Worm (Caenorhabditis elegans): ENCODE data around the gene sumv-1.

Gene sumv-1

ce11 chrIII:5254108-5254507, at the start of gene sumv-1, which contains the start of gene gop-1:
Gene sumv-1 (minus strand): TSS chrIII:5254187.
Gene gop-1 (plus strand): TSS chrIII:5254438.
- TF ChIP-seq him-1 (tag; optimal IDR thresholded peaks at IDR 0.05) (no peak), W03F9.2 (tag; optimal IDR thresholded peaks at IDR 0.05) (no peak), dao-5 (tag; optimal IDR thresholded peaks at IDR 0.05) (no peak)

ce11 chrIII:5301786-5302268, 47.8 kb upstream of the sumv-1 start, which contains the start of the genes T15B12.2 and F52C9.5:
Gene T15B12.2 (minus strand): TSS chrIII:5301886.
Gene F52C9.5 (plus strand): TSS chrIII:5302218.
- TF ChIP-seq dao-5 (tag; optimal IDR thresholded peaks at IDR 0.05) (no peak), him-1 (tag; optimal IDR thresholded peaks at IDR 0.05) (no peak), W03F9.2 (tag; optimal IDR thresholded peaks at IDR 0.05) (no peak)

ce11 chrIII:5294867-5295266, 40.9 kb upstream of the sumv-1 start:
- no peak for TF ChIP-seq W03F9.2 (tag; optimal IDR thresholded peaks at IDR 0.05)
- peak; percentile 73 for TF ChIP-seq dao-5 (tag; optimal IDR thresholded peaks at IDR 0.05)
- peak; percentile 67 for TF ChIP-seq him-1 (tag; optimal IDR thresholded peaks at IDR 0.05)

ce11 chrIII:5294281-5294680, 40.3 kb upstream of the sumv-1 start:
- TF ChIP-seq W03F9.2 (tag; optimal IDR thresholded peaks at IDR 0.05) (no peak), him-1 (tag; optimal IDR thresholded peaks at IDR 0.05) (no peak), dao-5 (tag; optimal IDR thresholded peaks at IDR 0.05) (no peak)

DNA sequence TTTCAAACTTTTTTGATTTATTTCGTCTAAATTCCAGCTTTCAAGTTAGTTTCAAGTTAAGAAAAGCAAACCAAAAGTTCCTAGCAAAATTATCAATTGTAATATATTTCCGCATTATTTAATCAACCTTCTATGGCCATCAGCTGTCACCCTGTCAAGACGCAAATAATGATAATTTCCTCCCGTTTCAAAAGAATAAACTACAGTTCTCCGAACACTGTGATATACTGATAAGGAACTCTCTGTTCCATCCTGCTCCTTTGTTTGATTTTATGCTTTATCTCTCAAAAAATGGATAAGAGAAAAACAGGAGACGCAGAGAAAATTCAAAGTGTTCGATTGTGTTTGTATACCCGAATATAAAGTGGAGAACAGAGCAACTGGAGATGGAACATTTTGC, 37.3 kb upstream of the sumv-1 start:
- TF ChIP-seq dao-5 (tag; optimal IDR thresholded peaks at IDR 0.05), result no peak
- TF ChIP-seq W03F9.2 (tag; optimal IDR thresholded peaks at IDR 0.05), result no peak
- no peak for TF ChIP-seq him-1 (tag; optimal IDR thresholded peaks at IDR 0.05)

DNA sequence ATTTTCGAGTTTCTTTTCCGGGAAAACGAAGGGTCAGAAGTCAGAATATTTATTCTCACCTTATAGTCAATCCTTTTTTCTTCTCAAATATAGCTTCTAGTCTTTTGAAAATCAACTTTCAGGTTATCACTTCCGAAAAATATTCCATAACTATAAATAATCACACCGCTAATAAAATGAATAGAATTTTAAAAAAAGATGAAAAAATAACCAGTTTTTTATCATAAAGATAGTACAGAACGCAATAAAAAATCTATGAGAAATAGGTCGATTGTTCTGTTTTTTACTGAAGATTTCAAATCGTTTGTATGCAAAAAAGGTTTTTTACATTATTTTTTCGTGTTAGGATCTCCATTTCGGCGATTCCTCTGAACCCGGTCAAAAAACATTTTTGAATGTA, 36.2 kb upstream of the sumv-1 start:
- no peak for TF ChIP-seq him-1 (tag; optimal IDR thresholded peaks at IDR 0.05)
- no peak for TF ChIP-seq dao-5 (tag; optimal IDR thresholded peaks at IDR 0.05)
- TF ChIP-seq W03F9.2 (tag; optimal IDR thresholded peaks at IDR 0.05), result no peak

DNA sequence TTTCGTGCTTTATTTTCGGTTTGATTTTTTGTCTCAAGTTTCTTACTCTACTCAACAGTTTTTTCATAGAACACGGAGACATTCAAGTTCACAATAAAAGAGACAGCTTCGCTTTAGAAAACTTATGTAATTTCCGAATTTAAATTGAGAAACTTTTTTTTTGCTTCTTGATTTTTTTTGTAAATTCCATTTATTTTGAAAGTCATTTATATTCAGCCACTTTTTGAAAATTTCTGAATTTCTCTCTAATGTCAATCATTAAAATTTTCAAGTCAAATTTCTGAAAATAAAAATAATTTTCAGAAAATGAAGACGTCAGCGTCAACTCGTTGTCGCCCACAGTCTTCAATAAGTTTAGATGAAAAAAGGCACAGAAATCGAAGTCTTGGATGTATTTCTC, 33.9 kb upstream of the sumv-1 start, which contains the start of gene T15B12.1:
Gene T15B12.1 (plus strand): TSS at position 301 of the 400 bp plus-strand sequence.
- TF ChIP-seq him-1 (tag; optimal IDR thresholded peaks at IDR 0.05) (no peak), W03F9.2 (tag; optimal IDR thresholded peaks at IDR 0.05) (no peak), dao-5 (tag; optimal IDR thresholded peaks at IDR 0.05) (no peak)

DNA sequence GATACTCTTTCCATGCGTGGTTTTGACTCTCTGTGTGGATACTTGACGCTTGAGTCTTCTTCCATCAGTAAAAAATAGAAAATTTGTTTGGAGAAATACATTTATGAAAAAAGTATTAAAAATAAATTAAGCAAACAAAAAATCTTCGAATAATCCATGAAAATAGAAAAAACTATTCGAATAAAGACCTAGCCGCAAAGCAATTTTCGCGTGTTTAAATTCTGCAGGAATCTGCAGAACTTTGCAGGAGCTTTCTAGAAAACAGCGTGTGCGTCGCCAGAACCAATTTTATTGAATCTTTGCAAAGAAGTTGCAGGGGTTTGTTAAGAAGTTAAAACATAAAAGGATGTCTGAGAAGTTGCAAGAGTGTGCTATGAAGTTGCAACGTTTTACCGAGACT, 32.2 kb upstream of the sumv-1 start, which contains the start of gene ZC395.11:
Gene ZC395.11 (minus strand): TSS at position 101 of the 400 bp plus-strand sequence.
- TF ChIP-seq him-1 (tag; optimal IDR thresholded peaks at IDR 0.05) (no peak), W03F9.2 (tag; optimal IDR thresholded peaks at IDR 0.05) (no peak), dao-5 (tag; optimal IDR thresholded peaks at IDR 0.05) (no peak)

DNA sequence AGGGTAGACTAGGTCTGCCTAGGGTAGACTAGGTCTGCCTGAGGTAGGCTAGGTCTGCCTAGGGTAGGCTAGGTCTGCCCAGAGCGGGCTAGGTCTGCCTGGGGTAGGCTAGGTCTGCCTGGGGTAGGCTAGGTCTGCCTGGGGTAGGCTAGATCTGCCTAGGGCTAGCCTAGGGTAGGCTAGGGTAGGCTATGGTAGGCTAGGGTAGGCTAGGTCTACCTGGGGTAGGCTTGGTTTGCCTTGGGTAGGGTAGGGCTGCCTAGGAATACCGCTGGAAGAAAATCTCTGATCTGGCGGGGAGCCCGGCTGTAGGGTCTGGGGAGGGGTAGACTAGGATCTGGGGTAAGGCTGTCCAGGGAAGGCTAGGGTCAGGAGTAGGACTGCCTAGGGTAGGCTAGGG, 31.5 kb upstream of the sumv-1 start:
- no peak for TF ChIP-seq W03F9.2 (tag; optimal IDR thresholded peaks at IDR 0.05)
- no peak for TF ChIP-seq him-1 (tag; optimal IDR thresholded peaks at IDR 0.05)
- no peak for TF ChIP-seq dao-5 (tag; optimal IDR thresholded peaks at IDR 0.05)

ce11 chrIII:5280228-5280627, 26.2 kb upstream of the sumv-1 start:
- TF ChIP-seq W03F9.2 (tag; optimal IDR thresholded peaks at IDR 0.05) (no peak), him-1 (tag; optimal IDR thresholded peaks at IDR 0.05) (no peak), dao-5 (tag; optimal IDR thresholded peaks at IDR 0.05) (no peak)

DNA sequence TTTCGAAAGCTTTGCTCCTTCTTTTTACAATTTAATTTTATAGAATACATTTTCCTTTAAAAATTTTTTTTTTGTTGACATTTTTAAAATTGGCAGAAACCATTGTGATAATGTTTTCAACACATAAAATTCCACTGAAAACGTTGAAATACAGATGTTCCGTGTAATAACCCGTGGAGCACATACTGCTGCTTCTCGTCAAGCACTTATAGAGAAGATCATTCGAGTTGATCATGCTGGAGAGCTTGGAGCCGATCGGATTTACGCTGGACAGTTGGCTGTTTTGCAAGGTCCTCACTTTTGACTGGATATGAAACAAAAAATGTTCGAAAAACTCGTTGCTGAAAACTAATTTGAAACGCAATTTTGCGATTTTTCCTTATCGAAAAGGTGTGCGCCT, 23.8 kb upstream of the sumv-1 start, which contains the start of gene clk-1:
Gene clk-1 (plus strand): TSS at position 155 of the 400 bp plus-strand sequence.
- TF ChIP-seq him-1 (tag; optimal IDR thresholded peaks at IDR 0.05), result no peak
- TF ChIP-seq dao-5 (tag; optimal IDR thresholded peaks at IDR 0.05), result no peak

DNA sequence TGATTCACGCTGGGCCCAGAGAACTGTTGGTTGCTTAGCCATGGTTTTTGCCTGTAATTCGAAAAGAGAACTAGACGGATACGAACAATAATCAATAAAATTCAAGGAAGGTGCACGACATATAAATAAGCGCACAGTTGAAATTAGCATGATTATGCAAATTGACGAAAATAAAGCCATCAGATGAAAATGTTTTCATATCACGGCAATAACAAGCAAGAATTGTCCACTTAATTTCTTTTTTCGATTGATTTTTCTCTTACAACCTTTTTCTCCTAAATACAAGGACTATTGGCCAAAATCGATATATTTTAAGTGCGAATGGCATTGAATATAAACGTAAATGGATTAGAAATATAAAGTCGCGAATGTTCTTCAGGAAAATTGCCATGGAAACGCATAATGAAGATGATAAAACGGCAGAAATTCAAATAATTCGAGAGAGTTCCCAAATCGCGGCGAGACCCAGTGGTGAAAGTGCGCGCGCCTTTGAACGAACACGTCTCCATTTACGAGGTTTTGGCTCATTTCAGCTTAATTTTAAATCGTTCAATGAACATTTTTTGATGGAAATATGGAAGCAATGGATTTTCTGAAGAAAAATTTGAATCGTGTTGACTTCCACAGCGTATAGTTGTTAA, 20.8 kb upstream of the sumv-1 start, which contains the start of the genes daf-41 and toc-1:
Gene daf-41 (minus strand): TSS at position 51 of the 641 bp plus-strand sequence.
Gene toc-1 (plus strand): TSS at position 537 of the 641 bp plus-strand sequence.
- TF ChIP-seq him-1 (tag; optimal IDR thresholded peaks at IDR 0.05) (no peak), dao-5 (tag; optimal IDR thresholded peaks at IDR 0.05) (no peak), W03F9.2 (tag; optimal IDR thresholded peaks at IDR 0.05) (peak; percentile 75)

ce11 chrIII:5274250-5274649, 20.3 kb upstream of the sumv-1 start:
- TF ChIP-seq dao-5 (tag; optimal IDR thresholded peaks at IDR 0.05) (no peak), W03F9.2 (tag; optimal IDR thresholded peaks at IDR 0.05) (no peak), him-1 (tag; optimal IDR thresholded peaks at IDR 0.05) (no peak)

DNA sequence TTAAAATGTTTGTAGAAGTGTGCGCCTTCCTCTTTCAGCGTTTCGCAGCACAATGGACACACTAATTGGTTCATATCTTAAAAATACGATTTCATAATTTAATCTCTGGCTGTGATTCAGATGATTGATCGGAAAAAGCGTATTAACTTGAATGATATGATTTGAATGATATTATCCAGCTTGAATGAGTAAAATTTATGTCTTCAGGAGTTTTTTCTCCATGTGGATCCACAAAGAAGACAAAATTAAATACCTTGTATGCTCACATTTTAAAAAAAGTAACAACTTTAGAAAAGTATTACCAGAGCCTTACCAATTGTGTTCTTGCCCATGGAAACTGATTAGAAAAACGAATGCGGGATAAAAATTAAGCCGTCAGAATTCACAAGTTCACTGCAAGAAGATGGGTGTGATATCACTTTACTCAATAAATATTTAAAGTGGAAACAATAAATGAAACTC, 19.4 kb upstream of the sumv-1 start, which contains the start of gene ztf-8:
Gene ztf-8 (minus strand): TSS at position 76 of the 462 bp plus-strand sequence.
- no peak for TF ChIP-seq W03F9.2 (tag; optimal IDR thresholded peaks at IDR 0.05)
- no peak for TF ChIP-seq him-1 (tag; optimal IDR thresholded peaks at IDR 0.05)
- TF ChIP-seq dao-5 (tag; optimal IDR thresholded peaks at IDR 0.05), result no peak
